Fruit fly (Drosophila melanogaster) Kc167 (cell line): ENCODE measurements around the gene CG32271.

Experiments
- Myc ChIP-seq: fragments of >200 bp; optimal IDR thresholded peaks from 2 replicates; lab custom pipeline; 2017; ENCODE audit warnings: missing external identifiers
- Sin3A ChIP-seq: fragments of >200 bp; optimal IDR thresholded peaks from 2 replicates; lab custom pipeline; 2018; ENCODE audit warnings: missing external identifiers
- insv ChIP-seq: fragments of >200 bp; optimal IDR thresholded peaks from 3 replicates; lab custom pipeline; 2018; ENCODE audit warnings: missing external identifiers
- psq ChIP-seq: fragments of >200 bp; optimal IDR thresholded peaks from 2 replicates; lab custom pipeline; 2017; ENCODE audit warnings: missing external identifiers
- ttk ChIP-seq: sonication (Bioruptor generic); optimal IDR thresholded peaks from 2 replicates; lab custom pipeline; 2017; ENCODE audit warnings: missing external identifiers

DNA sequence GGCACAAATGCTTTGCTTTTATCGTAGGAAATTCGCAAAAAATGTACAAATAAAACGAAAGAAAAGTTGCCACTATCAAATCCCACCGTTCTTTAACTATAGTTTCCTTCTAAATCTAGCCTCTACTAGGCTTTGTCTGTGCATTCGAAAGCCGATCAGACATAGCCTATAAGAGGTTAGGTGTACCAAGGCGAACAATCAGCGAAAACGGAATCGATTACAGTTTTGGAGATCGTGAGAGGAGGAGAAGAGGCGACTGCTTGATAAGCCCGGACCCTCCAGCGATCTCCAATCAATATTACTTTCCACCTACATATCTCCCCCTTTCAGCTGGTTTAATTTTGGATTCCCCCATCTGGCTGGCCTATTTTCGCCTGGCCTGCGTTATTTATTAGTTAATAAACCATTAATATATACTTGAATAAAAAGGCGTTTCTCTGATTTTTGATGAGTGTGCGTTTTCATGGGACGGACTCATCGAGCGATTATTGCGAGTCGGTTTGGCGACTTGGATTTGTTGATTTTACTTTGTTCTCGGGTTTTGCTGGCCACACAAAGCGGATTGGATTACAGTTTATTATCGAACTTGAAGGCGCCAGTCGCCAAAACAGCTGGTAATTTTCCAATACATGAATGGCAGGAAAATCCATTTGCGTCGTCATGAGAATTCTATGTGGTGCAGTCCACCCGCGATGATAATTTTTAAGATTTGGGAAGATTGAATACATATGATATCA lies 48.1 kb upstream of the CG32271 start:
- TF ChIP-seq ttk (lab: Kevin White, UChicago) (no peak), Sin3A (no peak), insv (lab: Kevin White, UChicago) (no peak), psq (lab: Kevin White, UChicago) (no peak), Myc (lab: Kevin White, UChicago) (no peak)
